Fruit fly (Drosophila melanogaster): ENCODE results near the gene CG44040.

CG44040 gene

dm6 chr3R:15356645-15357431 lies 36.7 kb downstream of the CG44040 start, which contains the start of the genes Atg4b and Hibch:
Gene Atg4b, minus strand, starts transcription at chr3R:15356924.
Gene Hibch, plus strand, starts transcription at chr3R:15357229.
- TF ChIP-seq CG11902 (GFP tag; optimal IDR thresholded peaks at IDR 0.05) (peak; percentile 85), CG3919 (GFP tag; optimal IDR thresholded peaks at IDR 0.05) (no peak), CG10669 (GFP tag; optimal IDR thresholded peaks at IDR 0.05) (peak; percentile 100), achi (GFP tag; optimal IDR thresholded peaks at IDR 0.05) (no peak), CG6276 (GFP tag; optimal IDR thresholded peaks at IDR 0.05) (no peak), dsx (GFP tag; optimal IDR thresholded peaks at IDR 0.05; ENCODE audit: poor library complexity, severe bottlenecking) (peak; percentile 9), net (GFP tag; optimal IDR thresholded peaks at IDR 0.05) (no peak), Sox14 (GFP tag; optimal IDR thresholded peaks at IDR 0.05) (no peak), CG1621 (tag; optimal IDR thresholded peaks at IDR 0.05) (peak; percentile 54), acj6 (GFP tag; optimal IDR thresholded peaks at IDR 0.05) (no peak), Sox102F (GFP tag; optimal IDR thresholded peaks at IDR 0.05) (no peak), Eip78C (GFP tag) (peak; percentile 82), vri (GFP tag; optimal IDR thresholded peaks at IDR 0.05) (peak; percentile 93), ss (GFP tag; optimal IDR thresholded peaks at IDR 0.05) (no peak), Ets21C (GFP tag; optimal IDR thresholded peaks at IDR 0.05) (no peak), CG9139 (GFP tag; optimal IDR thresholded peaks at IDR 0.05) (no peak), svp (GFP tag) (no peak), Eip93F (GFP tag; optimal IDR thresholded peaks at IDR 0.05) (no peak), Met (GFP tag; optimal IDR thresholded peaks at IDR 0.05) (no peak), CG6854 (GFP tag; optimal IDR thresholded peaks at IDR 0.05) (peak; percentile 80), CG8319 (GFP tag; optimal IDR thresholded peaks at IDR 0.05) (peak; percentile 70), Blimp-1 (GFP tag; optimal IDR thresholded peaks at IDR 0.05) (peak; percentile 73), spab (GFP tag; optimal IDR thresholded peaks at IDR 0.05) (no peak), Smox (GFP tag; optimal IDR thresholded peaks at IDR 0.05) (no peak), CG15336 (GFP tag; IDR thresholded peaks at IDR 0.05) (peak; percentile 66), dac (GFP tag; optimal IDR thresholded peaks at IDR 0.05) (peak; percentile 72), Sox15 (GFP tag; optimal IDR thresholded peaks at IDR 0.05) (peak; percentile 78), Eip75B (GFP tag; optimal IDR thresholded peaks at IDR 0.05) (no peak), Hr4 (GFP tag; optimal IDR thresholded peaks at IDR 0.05) (no peak), pdm3 (GFP tag; optimal IDR thresholded peaks at IDR 0.05) (no peak), CG6163 (GFP tag; IDR thresholded peaks at IDR 0.05) (peak; percentile 68; the same call in 2 of the 3 replicates), eg (GFP tag; IDR thresholded peaks at IDR 0.05) (peak; percentile 79), Lpt (GFP tag; optimal IDR thresholded peaks at IDR 0.05) (no peak), CG8632 (GFP tag; optimal IDR thresholded peaks at IDR 0.05) (peak; percentile 73), CG11762 (GFP tag; optimal IDR thresholded peaks at IDR 0.05; ENCODE audit: insufficient read depth) (peak; percentile 75), CG31627 (GFP tag; optimal IDR thresholded peaks at IDR 0.05) (peak; percentile 61), lz (GFP tag; optimal IDR thresholded peaks at IDR 0.05) (peak; percentile 74), CG6792 (GFP tag; optimal IDR thresholded peaks at IDR 0.05) (peak; percentile 77), CG8119 (GFP tag; IDR thresholded peaks at IDR 0.05) (peak; percentile 63; the same call in 2 of the 3 replicates), CG6808 (GFP tag; optimal IDR thresholded peaks at IDR 0.05) (no peak), CG7368 (GFP tag; optimal IDR thresholded peaks at IDR 0.05) (peak; percentile 67), CG16779 (tag; optimal IDR thresholded peaks at IDR 0.05) (no peak), CG3032 (tag; optimal IDR thresholded peaks at IDR 0.05) (peak; percentile 91), fd85E (GFP tag; optimal IDR thresholded peaks at IDR 0.05) (no peak), esn (GFP tag; optimal IDR thresholded peaks at IDR 0.05) (peak; percentile 79), Hr38 (GFP tag; optimal IDR thresholded peaks at IDR 0.05) (no peak), CG10631 (GFP tag; optimal IDR thresholded peaks at IDR 0.05) (peak; percentile 90), CG4318 (GFP tag; optimal IDR thresholded peaks at IDR 0.05) (no peak), CG11294 (GFP tag; IDR thresholded peaks at IDR 0.05) (peak; percentile 67; the same call in 1 of the 2 replicates), Hr39 (GFP tag; optimal IDR thresholded peaks at IDR 0.05) (no peak), CG32006 (GFP tag; optimal IDR thresholded peaks at IDR 0.05) (peak; percentile 84)
